Worm (Caenorhabditis elegans) whole organism, L2 larva: ENCODE results near the gene srg-21.

Experiments
- C34F6.9 ChIP-seq: fragments of 150-350 bp; optimal IDR thresholded peaks from 2 replicates; lab custom pipeline; 2014; ENCODE audit warnings: missing biosample characterization, missing genetic modification characterization
- F13H6.1 ChIP-seq: sonication (generic microtip); optimal IDR thresholded peaks from 2 replicates; lab custom pipeline; 2016; ENCODE audit warnings: missing genetic modification characterization, missing compliant biosample characterization
- Y55F3AM.14 ChIP-seq: fragments of 200-800 bp; sonication (Bioruptor generic); optimal IDR thresholded peaks from 2 replicates; lab custom pipeline; 2018; ENCODE audit warnings: mild to moderate bottlenecking, missing genetic modification characterization, missing compliant biosample characterization
- aly-2 ChIP-seq: fragments of 150-350 bp; optimal IDR thresholded peaks from 2 replicates; lab custom pipeline; 2014; ENCODE audit warnings: missing biosample characterization, missing genetic modification characterization
- ama-1 ChIP-seq: fragments of 150-350 bp; optimal IDR thresholded peaks from 2 replicates; lab custom pipeline; 2018; ENCODE audit warnings: inconsistent platforms
- blmp-1 ChIP-seq: sonication (generic microtip); optimal IDR thresholded peaks from 2 replicates; lab custom pipeline; 2017; ENCODE audit warnings: missing genetic modification characterization, mild to moderate bottlenecking, missing compliant biosample characterization, antibody characterized with exemption, moderate library complexity; ENCODE audit not compliant: insufficient read depth
- ceh-16 ChIP-seq: fragments of 150-350 bp; optimal IDR thresholded peaks from 2 replicates; lab custom pipeline; 2014; ENCODE audit warnings: missing biosample characterization, missing genetic modification characterization
- ceh-82 ChIP-seq: fragments of 150-350 bp; optimal IDR thresholded peaks from 2 replicates; lab custom pipeline; 2014; ENCODE audit warnings: missing biosample characterization, missing genetic modification characterization
- crh-2 ChIP-seq: sonication (generic microtip); optimal IDR thresholded peaks from 2 replicates; lab custom pipeline; 2017; ENCODE audit warnings: missing biosample characterization, missing genetic modification characterization
- egl-27 ChIP-seq: sonication (generic microtip); optimal IDR thresholded peaks from 3 replicates; lab custom pipeline; 2017; ENCODE audit warnings: missing biosample characterization, missing genetic modification reagents, missing genetic modification characterization
- elt-1 ChIP-seq: fragments of 150-350 bp; optimal IDR thresholded peaks from 2 replicates; lab custom pipeline; 2014; ENCODE audit warnings: missing biosample characterization, missing genetic modification characterization
- elt-3 ChIP-seq: sonication (generic microtip); optimal IDR thresholded peaks from 2 replicates; lab custom pipeline; 2017; ENCODE audit warnings: missing biosample characterization, missing genetic modification characterization
- gmeb-1 ChIP-seq: fragments of 150-350 bp; optimal IDR thresholded peaks from 2 replicates; lab custom pipeline; 2014; ENCODE audit warnings: missing biosample characterization, missing genetic modification characterization
- lin-11 ChIP-seq: fragments of 150-350 bp; sonication (generic microtip); optimal IDR thresholded peaks from 2 replicates; lab custom pipeline; 2014; ENCODE audit warnings: missing biosample characterization, missing genetic modification characterization, inconsistent platforms, mixed read lengths
- lin-39 ChIP-seq: fragments of 150-350 bp; optimal IDR thresholded peaks from 2 replicates; lab custom pipeline; 2014; ENCODE audit warnings: missing biosample characterization, missing genetic modification reagents, missing genetic modification characterization
- lsy-2 ChIP-seq, 2 experiments: fragments of 150-350 bp in 1 of 2; sonication (generic microtip) in 1 of 2; optimal IDR thresholded peaks; 2 replicates each; lab custom pipeline; 2014 to 2017; ENCODE audit warnings: missing biosample characterization in 2 of 2, missing genetic modification characterization in 2 of 2
- mab-5 ChIP-seq: fragments of 150-350 bp; optimal IDR thresholded peaks from 2 replicates; lab custom pipeline; 2014; ENCODE audit warnings: missing biosample characterization, missing genetic modification characterization
- mbf-1 ChIP-seq: sonication (generic microtip); optimal IDR thresholded peaks from 2 replicates; lab custom pipeline; 2017; ENCODE audit warnings: missing biosample characterization, missing genetic modification characterization
- mdl-1 ChIP-seq, 2 experiments: fragments of 150-350 bp in 1 of 2; sonication (generic microtip) in 1 of 2; optimal IDR thresholded peaks; 2 replicates each; lab custom pipeline; 2017; ENCODE audit warnings: missing biosample characterization in 2 of 2, missing genetic modification characterization in 2 of 2
- nhr-129 ChIP-seq: fragments of 150-350 bp; optimal IDR thresholded peaks from 2 replicates; lab custom pipeline; 2014; ENCODE audit warnings: missing biosample characterization, missing genetic modification characterization
- nhr-21 ChIP-seq: fragments of 150-350 bp; optimal IDR thresholded peaks from 2 replicates; lab custom pipeline; 2014; ENCODE audit warnings: missing biosample characterization, missing genetic modification characterization
- nhr-25 ChIP-seq: fragments of 150-350 bp; sonication (generic microtip); optimal IDR thresholded peaks from 3 replicates; lab custom pipeline; 2014; ENCODE audit warnings: missing biosample characterization, missing genetic modification characterization
- nhr-6 ChIP-seq: fragments of 150-350 bp; optimal IDR thresholded peaks from 2 replicates; lab custom pipeline; 2014; ENCODE audit warnings: missing biosample characterization, missing genetic modification characterization
- sem-4 ChIP-seq: fragments of 150-350 bp; optimal IDR thresholded peaks from 2 replicates; lab custom pipeline; 2014; ENCODE audit warnings: missing biosample characterization, missing genetic modification reagents, missing genetic modification characterization
- skn-1 ChIP-seq: sonication (generic microtip); optimal IDR thresholded peaks from 2 replicates; lab custom pipeline; 2017; ENCODE audit warnings: missing biosample characterization, missing genetic modification characterization
- sma-9 ChIP-seq, 2 experiments: fragments of 150-350 bp in 1 of 2; sonication (generic microtip) in 1 of 2; optimal IDR thresholded peaks; 2 replicates each; lab custom pipeline; 2014 to 2016; ENCODE audit warnings: missing genetic modification characterization in 2 of 2, mild to moderate bottlenecking in 1 of 2, missing biosample characterization in 1 of 2, missing compliant biosample characterization in 1 of 2, missing genetic modification reagents in 1 of 2, moderate library complexity in 1 of 2
- unc-39 ChIP-seq: fragments of 150-350 bp; optimal IDR thresholded peaks from 2 replicates; lab custom pipeline; 2014; ENCODE audit warnings: missing biosample characterization, missing genetic modification characterization
- unc-55 ChIP-seq: fragments of 150-350 bp; sonication (generic microtip); optimal IDR thresholded peaks from 3 replicates; lab custom pipeline; 2014; ENCODE audit warnings: missing biosample characterization, missing genetic modification reagents, missing genetic modification characterization
- zag-1 ChIP-seq: fragments of 150-350 bp; optimal IDR thresholded peaks from 2 replicates; lab custom pipeline; 2014; ENCODE audit warnings: missing biosample characterization, missing genetic modification characterization
- ztf-1 ChIP-seq: fragments of 200-800 bp; sonication (Bioruptor generic); conservative IDR thresholded peaks from 2 replicates; pipeline ENCODE4 v1.3.6; 2022; ENCODE audit warnings: missing genetic modification characterization, missing compliant biosample characterization
- ztf-11 ChIP-seq: sonication (generic microtip); optimal IDR thresholded peaks from 2 replicates; lab custom pipeline; 2017; ENCODE audit warnings: missing biosample characterization, missing genetic modification characterization
- ztf-4 ChIP-seq: fragments of 150-350 bp; optimal IDR thresholded peaks from 2 replicates; lab custom pipeline; 2014; ENCODE audit warnings: missing biosample characterization, missing genetic modification characterization

srg-21 gene

ce11 chrII:3061605-3062004, 29.6 kb downstream of the srg-21 start:
- TF ChIP-seq mdl-1 (tag; optimal IDR thresholded peaks at IDR 0.05; lab: Kevin White, UChicago) (no peak), blmp-1 (tag; lab: Kevin White, UChicago) (no peak), ceh-16 (tag; lab: Kevin White, UChicago) (no peak), aly-2 (tag; lab: Kevin White, UChicago) (no peak), lin-11 (tag; lab: Kevin White, UChicago) (no peak), gmeb-1 (tag; lab: Kevin White, UChicago) (no peak), egl-27 (tag; lab: Kevin White, UChicago) (no peak), zag-1 (tag; lab: Kevin White, UChicago) (no peak), mab-5 (tag; lab: Kevin White, UChicago) (no peak), unc-39 (tag; lab: Kevin White, UChicago) (no peak), lsy-2 (tag; optimal IDR thresholded peaks at IDR 0.05; lab: Kevin White, UChicago) (no peak), sem-4 (tag; lab: Kevin White, UChicago) (no peak), ama-1 (lab: Kevin White, UChicago) (no peak), nhr-21 (tag; lab: Kevin White, UChicago) (no peak), lin-39 (no peak), ztf-4 (tag; lab: Kevin White, UChicago) (no peak), Y55F3AM.14 (GFP tag; lab: Kevin White, UChicago) (no peak), ztf-11 (tag; lab: Kevin White, UChicago) (no peak)

- TF ChIP-seq gmeb-1 (tag; lab: Kevin White, UChicago) (no peak), lsy-2 (tag; optimal IDR thresholded peaks at IDR 0.05; lab: Kevin White, UChicago) (no peak), crh-2 (tag; lab: Kevin White, UChicago) (no peak)
Measured at ce11 chrII:3060782-3061181, 30.4 kb downstream of the srg-21 start, which contains the start of gene Y25C1A.6. Gene Y25C1A.6 (plus strand): TSS chrII:3061082.

ce11 chrII:3056266-3056872, 34.8 kb downstream of the srg-21 start, which contains the start of gene lin-8:
Gene lin-8 (plus strand): TSS chrII:3056822.
- TF ChIP-seq ztf-11 (tag; lab: Kevin White, UChicago), result no peak
- TF ChIP-seq sma-9 (GFP tag; optimal IDR thresholded peaks at IDR 0.05; lab: Kevin White, UChicago), result no peak
- TF ChIP-seq sma-9 (tag; optimal IDR thresholded peaks at IDR 0.05; lab: Kevin White, UChicago), result no peak
- no peak for TF ChIP-seq F13H6.1 (tag; lab: Kevin White, UChicago)
- TF ChIP-seq nhr-6 (tag; lab: Kevin White, UChicago), result no peak
- TF ChIP-seq ztf-1 (GFP tag; lab: Robert Waterston, UW), result no peak

DNA sequence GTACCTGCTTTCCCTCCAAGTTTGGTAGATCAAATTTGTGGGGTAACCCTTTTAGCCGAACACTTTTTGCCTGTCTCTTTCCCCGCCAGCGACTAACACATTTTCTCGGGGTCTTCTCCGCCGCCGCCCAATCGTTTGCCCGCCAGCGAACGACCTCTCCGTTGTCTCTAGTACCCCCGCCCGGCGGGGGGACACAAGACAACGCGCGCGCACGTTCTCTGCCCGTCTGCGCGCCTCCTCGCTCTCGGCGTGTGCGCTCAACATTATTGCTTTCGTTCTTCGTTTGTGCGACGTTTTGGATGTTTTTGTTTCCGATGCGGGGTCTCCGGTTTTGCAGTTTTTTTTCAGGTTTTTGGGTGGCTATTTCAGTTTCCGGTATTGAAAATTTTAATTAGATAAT, 35.6 kb downstream of the srg-21 start:
- TF ChIP-seq C34F6.9 (tag; lab: Kevin White, UChicago) (peak; percentile 35), nhr-129 (peak; percentile 26), unc-39 (tag; lab: Kevin White, UChicago) (no peak), crh-2 (tag; lab: Kevin White, UChicago) (peak; percentile 17), egl-27 (tag; lab: Kevin White, UChicago) (no peak), elt-3 (tag; lab: Kevin White, UChicago) (no peak), unc-55 (peak; percentile 25)

- TF ChIP-seq skn-1 (tag; lab: Kevin White, UChicago) (no peak), F13H6.1 (tag; lab: Kevin White, UChicago) (peak; percentile 19), crh-2 (tag; lab: Kevin White, UChicago) (no peak), mbf-1 (no peak), egl-27 (tag; lab: Kevin White, UChicago) (no peak), nhr-129 (no peak), C34F6.9 (tag; lab: Kevin White, UChicago) (no peak), sem-4 (tag; lab: Kevin White, UChicago) (no peak), ceh-82 (tag; lab: Kevin White, UChicago) (no peak), elt-1 (tag; lab: Kevin White, UChicago) (no peak), unc-55 (peak; percentile 36), nhr-6 (tag; lab: Kevin White, UChicago) (no peak), nhr-25 (tag; lab: Kevin White, UChicago) (no peak)
Measured at ce11 chrII:3054622-3055021, 36.5 kb downstream of the srg-21 start.
